Fruit fly (Drosophila melanogaster) whole organism, embryonic: Measurements from ENCODE around the gene Ccp84Ad.

ENCODE experiments used
- Atf3 ChIP-seq: fragments of 200-800 bp; sonication (Bioruptor generic); optimal IDR thresholded peaks from 3 replicates; lab custom pipeline; 2016; ENCODE audit warnings: missing biosample characterization, missing genetic modification characterization
- Atf6 ChIP-seq: fragments of 200-800 bp; sonication (Bioruptor generic); IDR thresholded peaks from 2 replicates; pipeline ENCODE4 v1.3.6; 2022; ENCODE audit warnings: missing biosample characterization, missing genetic modification characterization
- B-H2 ChIP-seq: fragments of 200-800 bp; sonication (Bioruptor generic); optimal IDR thresholded peaks from 2 replicates; lab custom pipeline; 2018; ENCODE audit warnings: missing biosample characterization, mild to moderate bottlenecking, missing genetic modification characterization
- C15 ChIP-seq: fragments of 200-800 bp; sonication (Bioruptor generic); IDR thresholded peaks from 3 replicates; pipeline ENCODE4 v1.3.6; 2022; ENCODE audit warnings: missing biosample characterization, missing genetic modification characterization
- CG10431 ChIP-seq: fragments of 200-800 bp; sonication (Bioruptor generic); optimal IDR thresholded peaks from 3 replicates; lab custom pipeline; 2018; ENCODE audit warnings: missing biosample characterization, mild to moderate bottlenecking, missing genetic modification characterization
- CG10979 ChIP-seq: fragments of 200-800 bp; sonication (Bioruptor generic); optimal IDR thresholded peaks from 2 replicates; lab custom pipeline; 2018; ENCODE audit warnings: missing biosample characterization, mild to moderate bottlenecking, missing genetic modification characterization, moderate library complexity
- CG12769 ChIP-seq: fragments of 200-800 bp; sonication (Bioruptor generic); optimal IDR thresholded peaks from 2 replicates; lab custom pipeline; 2019; ENCODE audit warnings: missing biosample characterization, mild to moderate bottlenecking, missing genetic modification characterization, moderate library complexity
- CG13894 ChIP-seq: fragments of 200-800 bp; sonication (Bioruptor generic); optimal IDR thresholded peaks from 3 replicates; lab custom pipeline; 2018; ENCODE audit warnings: missing biosample characterization, mild to moderate bottlenecking, missing genetic modification characterization, moderate library complexity
- CG14667 ChIP-seq: fragments of 200-800 bp; sonication (Bioruptor generic); IDR thresholded peaks from 2 replicates; pipeline ENCODE4 v1.3.6; 2022; ENCODE audit warnings: missing biosample characterization, missing genetic modification characterization
- CG14710 ChIP-seq: fragments of 200-800 bp; sonication (Bioruptor generic); optimal IDR thresholded peaks from 3 replicates; lab custom pipeline; 2019; ENCODE audit warnings: missing biosample characterization, mild to moderate bottlenecking, missing genetic modification characterization, moderate library complexity
- CG15514 ChIP-seq: fragments of 200-800 bp; sonication (Bioruptor generic); optimal IDR thresholded peaks from 3 replicates; lab custom pipeline; 2017; ENCODE audit warnings: missing biosample characterization, missing genetic modification characterization, mild to moderate bottlenecking, moderate library complexity, missing genetic modification reagents
- CG34376 ChIP-seq: fragments of 200-800 bp; sonication (Bioruptor generic); optimal IDR thresholded peaks from 2 replicates; lab custom pipeline; 2018; ENCODE audit warnings: missing biosample characterization, mild to moderate bottlenecking, missing genetic modification characterization
- CG42726 ChIP-seq: fragments of 200-800 bp; sonication (Bioruptor generic); IDR thresholded peaks from 2 replicates; pipeline ENCODE4 v1.3.6; 2022; ENCODE audit warnings: missing biosample characterization, missing genetic modification characterization; ENCODE audit not compliant: partially characterized antibody
- CG4360 ChIP-seq: fragments of 200-800 bp; sonication (Bioruptor generic); IDR thresholded peaks from 2 replicates; pipeline ENCODE4 v1.3.6; 2022; ENCODE audit warnings: missing biosample characterization, missing genetic modification characterization
- CG43689 ChIP-seq: fragments of 200-800 bp; sonication (Bioruptor generic); IDR thresholded peaks from 2 replicates; pipeline ENCODE4 v1.3.6; 2022; ENCODE audit warnings: missing biosample characterization, missing genetic modification characterization
- CG4404 ChIP-seq: fragments of 200-800 bp; sonication (Bioruptor generic); IDR thresholded peaks from 2 replicates; pipeline ENCODE4 v1.3.6; 2022; ENCODE audit warnings: missing biosample characterization, missing genetic modification characterization
- CG6175 ChIP-seq: fragments of 200-800 bp; sonication (Bioruptor generic); IDR thresholded peaks from 3 replicates; pipeline ENCODE4 v1.3.6; 2022; ENCODE audit warnings: missing biosample characterization, missing genetic modification characterization
- CG7372 ChIP-seq: fragments of 200-800 bp; sonication (Bioruptor generic); IDR thresholded peaks from 2 replicates; pipeline ENCODE4 v1.3.6; 2022; ENCODE audit warnings: missing biosample characterization, missing genetic modification characterization
- CG7745 ChIP-seq: fragments of 200-800 bp; sonication (Bioruptor generic); optimal IDR thresholded peaks from 2 replicates; lab custom pipeline; 2018; ENCODE audit warnings: missing biosample characterization, mild to moderate bottlenecking, missing genetic modification characterization, moderate library complexity
- CHES-1-like ChIP-seq: fragments of 200-800 bp; sonication (Bioruptor generic); optimal IDR thresholded peaks from 2 replicates; lab custom pipeline; 2016; ENCODE audit warnings: missing biosample characterization, missing genetic modification characterization
- CrebB ChIP-seq: fragments of 200-800 bp; sonication (Bioruptor generic); optimal IDR thresholded peaks from 3 replicates; lab custom pipeline; 2018; ENCODE audit warnings: missing biosample characterization, mild to moderate bottlenecking, missing genetic modification characterization
- Ets97D ChIP-seq: fragments of 200-800 bp; sonication (Bioruptor generic); optimal IDR thresholded peaks from 3 replicates; lab custom pipeline; 2016; ENCODE audit warnings: missing biosample characterization, missing genetic modification characterization
- H15 ChIP-seq: fragments of 200-800 bp; sonication (Bioruptor generic); IDR thresholded peaks from 3 replicates; pipeline ENCODE4 v1.3.6; 2022; ENCODE audit warnings: missing biosample characterization, missing genetic modification characterization
- Hey ChIP-seq: fragments of 200-800 bp; sonication (Bioruptor generic); optimal IDR thresholded peaks from 3 replicates; lab custom pipeline; 2018; ENCODE audit warnings: missing biosample characterization, mild to moderate bottlenecking, missing genetic modification characterization
- Med ChIP-seq: fragments of 200-800 bp; sonication (Bioruptor generic); peaks from one replicate; lab custom pipeline; 2016; ENCODE audit warnings: missing biosample characterization, missing genetic modification characterization, mild to moderate bottlenecking, inconsistent platforms, moderate library complexity
- Meics ChIP-seq: fragments of 200-800 bp; sonication (Bioruptor generic); optimal IDR thresholded peaks from 2 replicates; lab custom pipeline; 2017; ENCODE audit warnings: missing biosample characterization, mild to moderate bottlenecking, missing genetic modification characterization
- Neu2 ChIP-seq: fragments of 200-800 bp; sonication (Bioruptor generic); optimal IDR thresholded peaks from 3 replicates; lab custom pipeline; 2016; ENCODE audit warnings: missing biosample characterization, missing genetic modification characterization, borderline replicate concordance
- PHDP ChIP-seq: fragments of 200-800 bp; sonication (Bioruptor generic); optimal IDR thresholded peaks from 3 replicates; lab custom pipeline; 2018; ENCODE audit warnings: missing biosample characterization, mild to moderate bottlenecking, missing genetic modification characterization, moderate library complexity
- Pdp1 ChIP-seq, 2 experiments: fragments of 200-800 bp; sonication (Bioruptor generic); optimal IDR thresholded peaks; 3 replicates each; lab custom pipeline; 2016; ENCODE audit warnings: missing biosample characterization in 2 of 2, missing genetic modification characterization in 2 of 2, mild to moderate bottlenecking in 1 of 2, moderate library complexity in 1 of 2
- Rx ChIP-seq: fragments of 200-800 bp; sonication (Bioruptor generic); IDR thresholded peaks from 2 replicates; pipeline ENCODE4 v1.3.6; 2022; ENCODE audit warnings: missing biosample characterization, missing genetic modification characterization
- Sox102F ChIP-seq: fragments of 200-800 bp; sonication (Bioruptor generic); optimal IDR thresholded peaks from 2 replicates; lab custom pipeline; 2018; ENCODE audit warnings: missing biosample characterization, mild to moderate bottlenecking, missing genetic modification characterization, moderate library complexity
- Xrp1 ChIP-seq: fragments of 200-800 bp; sonication (Bioruptor generic); IDR thresholded peaks from 2 replicates; pipeline ENCODE4 v1.3.6; 2022; ENCODE audit warnings: missing biosample characterization, missing genetic modification characterization
- ab ChIP-seq: fragments of 200-800 bp; sonication (Bioruptor generic); optimal IDR thresholded peaks from 2 replicates; lab custom pipeline; 2016; ENCODE audit warnings: missing biosample characterization, missing genetic modification characterization
- ap ChIP-seq: fragments of 200-800 bp; sonication (Bioruptor generic); IDR thresholded peaks from 2 replicates; pipeline ENCODE4 v1.3.6; 2022; ENCODE audit warnings: missing biosample characterization, missing genetic modification characterization
- bowl ChIP-seq: fragments of 200-800 bp; sonication (Bioruptor generic); IDR thresholded peaks from 2 replicates; pipeline ENCODE4 v1.3.6; 2022; ENCODE audit warnings: missing biosample characterization, missing genetic modification characterization
- cwo ChIP-seq: fragments of 200-800 bp; sonication (Bioruptor generic); optimal IDR thresholded peaks from 3 replicates; lab custom pipeline; 2017; ENCODE audit warnings: missing biosample characterization, missing genetic modification characterization, mild to moderate bottlenecking, moderate library complexity, missing genetic modification reagents
- dati ChIP-seq: fragments of 200-800 bp; sonication (Bioruptor generic); IDR thresholded peaks from 2 replicates; pipeline ENCODE4 v1.3.6; 2022; ENCODE audit warnings: missing biosample characterization, missing genetic modification characterization
- dm ChIP-seq: fragments of 200-800 bp; sonication (Bioruptor generic); optimal IDR thresholded peaks from 3 replicates; lab custom pipeline; 2016; ENCODE audit warnings: missing biosample characterization, missing genetic modification characterization
- fd96Cb ChIP-seq: fragments of 200-800 bp; sonication (Bioruptor generic); optimal IDR thresholded peaks from 2 replicates; lab custom pipeline; 2018; ENCODE audit warnings: missing biosample characterization, mild to moderate bottlenecking, missing genetic modification characterization, moderate library complexity
- gsb-n ChIP-seq: fragments of 200-800 bp; sonication (Bioruptor generic); optimal IDR thresholded peaks from 3 replicates; lab custom pipeline; 2018; ENCODE audit warnings: missing biosample characterization, mild to moderate bottlenecking, missing genetic modification characterization
- gt ChIP-seq: fragments of 200-800 bp; sonication (Bioruptor generic); IDR thresholded peaks from 2 replicates; pipeline ENCODE4 v1.3.6; 2022; ENCODE audit warnings: missing biosample characterization, missing genetic modification characterization
- kay ChIP-seq: fragments of 200-800 bp; sonication (Bioruptor generic); optimal IDR thresholded peaks from 2 replicates; lab custom pipeline; 2016; ENCODE audit warnings: missing biosample characterization, missing genetic modification characterization
- lov ChIP-seq, 2 experiments: fragments of 200-800 bp in 1 of 2; fragments of >200 bp in 1 of 2; sonication (Bioruptor generic) in 1 of 2; IDR thresholded peaks in 1 of 2; optimal IDR thresholded peaks in 1 of 2; 2 replicates in 1 of 2; 3 replicates in 1 of 2; pipeline versions ENCODE4 v1.3.6 to Lab custom; 2017 to 2022; ENCODE audit warnings: missing biosample characterization in 1 of 2, missing genetic modification characterization in 1 of 2
- pum ChIP-seq: fragments of 200-800 bp; sonication (Bioruptor generic); optimal IDR thresholded peaks from 2 replicates; lab custom pipeline; 2016; ENCODE audit warnings: missing biosample characterization, missing genetic modification characterization
- row ChIP-seq: fragments of 200-800 bp; sonication (Bioruptor generic); IDR thresholded peaks from 3 replicates; pipeline ENCODE4 v1.3.6; 2022; ENCODE audit warnings: missing biosample characterization, missing genetic modification characterization
- sd ChIP-seq: fragments of 200-800 bp; sonication (Bioruptor generic); optimal IDR thresholded peaks from 3 replicates; lab custom pipeline; 2018; ENCODE audit warnings: missing biosample characterization, mild to moderate bottlenecking, missing genetic modification characterization, moderate library complexity
- sens ChIP-seq: fragments of 200-800 bp; sonication (Bioruptor generic); peaks from one replicate; lab custom pipeline; 2016; ENCODE audit warnings: missing biosample characterization, missing genetic modification characterization
- seq ChIP-seq: fragments of 200-800 bp; sonication (Bioruptor generic); IDR thresholded peaks from 2 replicates; pipeline ENCODE4 v1.3.6; 2022; ENCODE audit warnings: missing biosample characterization, missing genetic modification characterization
- slbo ChIP-seq: fragments of 200-800 bp; sonication (Bioruptor generic); IDR thresholded peaks from 2 replicates; pipeline ENCODE4 v1.3.6; 2022; ENCODE audit warnings: missing biosample characterization, missing genetic modification characterization
- stc ChIP-seq: fragments of 200-800 bp; sonication (Bioruptor generic); IDR thresholded peaks from 2 replicates; pipeline ENCODE4 v1.3.6; 2022; ENCODE audit warnings: missing biosample characterization, missing genetic modification characterization
- zfh2 ChIP-seq: fragments of 200-800 bp; sonication (Bioruptor generic); optimal IDR thresholded peaks from 2 replicates; lab custom pipeline; 2016; ENCODE audit warnings: missing biosample characterization, missing genetic modification characterization

Gene Ccp84Ad

DNA sequence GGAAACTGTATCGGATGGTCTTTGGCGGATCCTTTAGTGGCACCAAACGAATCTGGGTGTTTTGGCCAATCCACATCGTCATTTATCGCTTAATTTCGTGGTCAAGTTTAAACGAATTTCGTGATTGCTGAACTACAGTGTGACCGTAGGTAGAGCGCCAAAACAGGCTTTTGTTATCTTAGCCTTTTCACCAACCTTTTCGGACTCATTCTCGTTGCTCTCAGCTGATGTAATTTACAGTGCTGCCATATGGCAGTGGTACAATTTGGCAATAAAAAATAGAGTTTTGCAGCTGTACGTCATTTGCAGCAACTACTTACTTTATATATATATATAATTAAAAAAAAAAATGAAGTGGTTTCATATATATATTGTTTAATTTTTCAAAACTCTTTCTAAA is 32.6 kb upstream of the Ccp84Ad start, which contains the start of gene agt (continued):
- TF ChIP-seq Pdp1 (GFP tag; optimal IDR thresholded peaks at IDR 0.05; lab: Kevin White, UChicago) = peak in 1 of 2 experiments; percentile 82
- TF ChIP-seq CG43689 (GFP tag; lab: Robert Waterston, UW) = no peak
- no peak for TF ChIP-seq cwo (GFP tag; lab: Kevin White, UChicago)
- TF ChIP-seq pum (GFP tag; lab: Kevin White, UChicago) = no peak
- peak; percentile 73 for TF ChIP-seq CG15514 (GFP tag; lab: Kevin White, UChicago)
- peak; percentile 30 for TF ChIP-seq CG13894 (tag; lab: Kevin White, UChicago)
- TF ChIP-seq dati (GFP tag; lab: Robert Waterston, UW) = no peak
- TF ChIP-seq ab (GFP tag; lab: Kevin White, UChicago) = no peak
- no peak for TF ChIP-seq Neu2
- no peak for TF ChIP-seq CG14667
- TF ChIP-seq CHES-1-like (GFP tag; lab: Kevin White, UChicago) = no peak
- no peak for TF ChIP-seq CG4404 (GFP tag; lab: Robert Waterston, UW)
- TF ChIP-seq CG4360 (GFP tag; lab: Robert Waterston, UW) = no peak
- no peak for TF ChIP-seq CrebB (tag; lab: Kevin White, UChicago)
- TF ChIP-seq H15 (GFP tag; lab: Robert Waterston, UW) = no peak
- TF ChIP-seq sens (GFP tag; lab: Kevin White, UChicago) = peak; percentile 17
- TF ChIP-seq gt (GFP tag; lab: Robert Waterston, UW) = no peak
- no peak for TF ChIP-seq ap (GFP tag; lab: Robert Waterston, UW)
- TF ChIP-seq dm (GFP tag; lab: Kevin White, UChicago) = no peak
- no peak for TF ChIP-seq lov (optimal IDR thresholded peaks at IDR 0.05; lab: Kevin White, UChicago)
- TF ChIP-seq lov (GFP tag; IDR thresholded peaks at IDR 0.05; lab: Robert Waterston, UW) = no peak
- no peak for TF ChIP-seq bowl
- TF ChIP-seq Xrp1 (GFP tag; lab: Robert Waterston, UW) = 0 out of 2 replicates have a peak, but pooled peaks have one; percentile 17
- TF ChIP-seq CG10431 (GFP tag; lab: Kevin White, UChicago) = no peak
- no peak for TF ChIP-seq gsb-n
- TF ChIP-seq CG6175 (GFP tag; lab: Robert Waterston, UW) = no peak
- no peak for TF ChIP-seq C15 (GFP tag; lab: Robert Waterston, UW)
- TF ChIP-seq sd = no peak
- no peak for TF ChIP-seq Meics
- TF ChIP-seq slbo (GFP tag; lab: Robert Waterston, UW) = peak; percentile 54; the same call in 1 of the 2 replicates
- TF ChIP-seq Sox102F (GFP tag; lab: Kevin White, UChicago) = no peak
- TF ChIP-seq CG34376 = no peak
- peak; percentile 48; the same call in 2 of the 3 replicates for TF ChIP-seq row (GFP tag; lab: Robert Waterston, UW)
- TF ChIP-seq fd96Cb (tag; lab: Kevin White, UChicago) = no peak
- no peak for TF ChIP-seq Rx (GFP tag; lab: Robert Waterston, UW)
- TF ChIP-seq Med = peak; percentile 46
- TF ChIP-seq CG7372 = no peak
- TF ChIP-seq stc = no peak
- no peak for TF ChIP-seq Atf6 (GFP tag; lab: Robert Waterston, UW)
- TF ChIP-seq CG12769 (tag; lab: Kevin White, UChicago) = no peak
- TF ChIP-seq seq = no peak
- TF ChIP-seq CG14710 (tag; lab: Kevin White, UChicago) = peak; percentile 71
- no peak for TF ChIP-seq Hey (tag; lab: Kevin White, UChicago)
- TF ChIP-seq CG7745 = no peak
- TF ChIP-seq PHDP (tag; lab: Kevin White, UChicago) = no peak
- TF ChIP-seq zfh2 (GFP tag; lab: Kevin White, UChicago) = no peak
- TF ChIP-seq kay (GFP tag; lab: Kevin White, UChicago) = no peak
- TF ChIP-seq Ets97D (GFP tag; lab: Kevin White, UChicago) = peak; percentile 56
- TF ChIP-seq CG10979 (tag; lab: Kevin White, UChicago) = peak; percentile 14
- 0 out of 2 replicates have a peak, but pooled peaks have one; percentile 28 for TF ChIP-seq CG42726
- TF ChIP-seq B-H2 = no peak
- no peak for TF ChIP-seq Atf3 (GFP tag; lab: Kevin White, UChicago)
